Fruit fly (Drosophila melanogaster): Measurements from ENCODE around the gene CG31140.

CG31140 gene

dm6 chr3R:24031019-24031824, 68.2 kb downstream of the CG31140 start (continued):
- TF ChIP-seq maf-S (GFP tag; optimal IDR thresholded peaks at IDR 0.05), result no peak
- no peak for TF ChIP-seq Dp (GFP tag; optimal IDR thresholded peaks at IDR 0.05)
- TF ChIP-seq YL-1 (GFP tag; optimal IDR thresholded peaks at IDR 0.05), result peak; percentile 26
- TF ChIP-seq Atf-2 (GFP tag; optimal IDR thresholded peaks at IDR 0.05), result no peak
- TF ChIP-seq Doc2 (GFP tag; IDR thresholded peaks at IDR 0.05), result no peak
- TF ChIP-seq Antp (GFP tag; optimal IDR thresholded peaks at IDR 0.05), result no peak
- no peak for TF ChIP-seq usp (GFP tag; optimal IDR thresholded peaks at IDR 0.05)
- TF ChIP-seq tgo (GFP tag; IDR thresholded peaks at IDR 0.05), result no peak
- TF ChIP-seq CG18599 (GFP tag; optimal IDR thresholded peaks at IDR 0.05), result no peak
- no peak for TF ChIP-seq ham (GFP tag; IDR thresholded peaks at IDR 0.05)
- TF ChIP-seq stwl (tag; optimal IDR thresholded peaks at IDR 0.05), result no peak
- TF ChIP-seq slp2 (GFP tag; optimal IDR thresholded peaks at IDR 0.05), result no peak

dm6 chr3R:24031825-24032523, 69.0 kb downstream of the CG31140 start, which contains the start of the genes KrT95D and Mettl3:
KrT95D (minus strand) TSS chr3R:24031827.
Mettl3 (plus strand) TSS chr3R:24032157.
- TF ChIP-seq CG16815 (GFP tag; optimal IDR thresholded peaks at IDR 0.05) (no peak), ind (GFP tag; optimal IDR thresholded peaks at IDR 0.05) (no peak), CG6654 (GFP tag; optimal IDR thresholded peaks at IDR 0.05) (no peak), Bteb2 (GFP tag; optimal IDR thresholded peaks at IDR 0.05) (no peak), dmrt11E (tag; optimal IDR thresholded peaks at IDR 0.05) (no peak), ssp (GFP tag; IDR thresholded peaks at IDR 0.05) (no peak), NC2β (GFP tag; optimal IDR thresholded peaks at IDR 0.05) (no peak), CG17328 (GFP tag; IDR thresholded peaks at IDR 0.05) (no peak), Lhr (GFP tag; optimal IDR thresholded peaks at IDR 0.05) (peak; percentile 87), CG6791 (GFP tag; IDR thresholded peaks at IDR 0.05; ENCODE audit: partially characterized antibody) (no peak), trh (GFP tag; optimal IDR thresholded peaks at IDR 0.05) (no peak), en (GFP tag; optimal IDR thresholded peaks at IDR 0.05) (no peak), sob (GFP tag; IDR thresholded peaks at IDR 0.05) (0 out of 2 replicates have a peak, but pooled peaks have one; percentile 47), CG10565 (GFP tag; optimal IDR thresholded peaks at IDR 0.05) (no peak), CG8478 (optimal IDR thresholded peaks at IDR 0.05) (no peak), YL-1 (GFP tag; optimal IDR thresholded peaks at IDR 0.05) (peak; percentile 28), Sox102F (GFP tag; optimal IDR thresholded peaks at IDR 0.05) (no peak), otp (GFP tag; IDR thresholded peaks at IDR 0.05) (no peak), ab (GFP tag; optimal IDR thresholded peaks at IDR 0.05) (no peak), dmrt99B (tag; optimal IDR thresholded peaks at IDR 0.05) (no peak), onecut (GFP tag; IDR thresholded peaks at IDR 0.05) (peak; percentile 21; the same call in 1 of the 2 replicates), CG15011 (GFP tag; optimal IDR thresholded peaks at IDR 0.05) (no peak), CG6175 (GFP tag; IDR thresholded peaks at IDR 0.05) (no peak), CG14965 (GFP tag; optimal IDR thresholded peaks at IDR 0.05; ENCODE audit: borderline replicate concordance) (no peak), chinmo (GFP tag; IDR thresholded peaks at IDR 0.05; ENCODE audit: partially characterized antibody) (no peak), CG14710 (tag; optimal IDR thresholded peaks at IDR 0.05) (peak; percentile 72), sna (GFP tag; IDR thresholded peaks at IDR 0.05; ENCODE audit: partially characterized antibody) (0 out of 2 replicates have a peak, but pooled peaks have one; percentile 11), ap (GFP tag; IDR thresholded peaks at IDR 0.05) (no peak), dysf (GFP tag; IDR thresholded peaks at IDR 0.05) (no peak), Ptx1 (GFP tag; IDR thresholded peaks at IDR 0.05) (no peak), CG4282 (GFP tag; optimal IDR thresholded peaks at IDR 0.05) (no peak), CG10366 (GFP tag; IDR thresholded peaks at IDR 0.05) (no peak), aop (GFP tag; IDR thresholded peaks at IDR 0.05) (no peak), CG10267 (tag; optimal IDR thresholded peaks at IDR 0.05) (peak; percentile 83), Dip3 (GFP tag; optimal IDR thresholded peaks at IDR 0.05) (peak; percentile 34), CG34422 (GFP tag; IDR thresholded peaks at IDR 0.05) (peak; percentile 77; the same call in 1 of the 3 replicates), ac (GFP tag; optimal IDR thresholded peaks at IDR 0.05) (no peak)

All from whole organism, embryonic.